Worm (Caenorhabditis elegans) whole organism, mixed stage, embryonic: Measurements from ENCODE around the gene gly-7.

Experiments
- ces-1 ChIP-seq: fragments of 150-350 bp; optimal IDR thresholded peaks from 2 replicates; lab custom pipeline; 2014; ENCODE audit warnings: missing biosample characterization, missing genetic modification reagents, missing genetic modification characterization
- mep-1 ChIP-seq: fragments of 150-350 bp; optimal IDR thresholded peaks from 2 replicates; lab custom pipeline; 2017; ENCODE audit warnings: missing biosample characterization, missing genetic modification reagents, missing genetic modification characterization, inconsistent platforms
- nhr-28 ChIP-seq: fragments of 150-350 bp; optimal IDR thresholded peaks from 2 replicates; lab custom pipeline; 2014; ENCODE audit warnings: missing biosample characterization, missing genetic modification characterization
- pha-4 ChIP-seq: fragments of 150-350 bp; optimal IDR thresholded peaks from 2 replicates; lab custom pipeline; 2018; ENCODE audit warnings: missing biosample characterization, missing genetic modification reagents, missing genetic modification characterization
- unc-39 ChIP-seq: fragments of 150-350 bp; optimal IDR thresholded peaks from 2 replicates; lab custom pipeline; 2014; ENCODE audit warnings: missing biosample characterization, missing genetic modification characterization

ce11 chrV:1805724-1806316 lies 15.3 kb downstream of the gly-7 start:
- TF ChIP-seq mep-1 (tag; lab: Kevin White, UChicago): no peak
- TF ChIP-seq nhr-28 (tag; lab: Kevin White, UChicago): no peak
- no peak for TF ChIP-seq pha-4 (tag; lab: Kevin White, UChicago)
- no peak for TF ChIP-seq unc-39
- TF ChIP-seq ces-1 (GFP tag; lab: Kevin White, UChicago): no peak
